Worm (Caenorhabditis elegans): ENCODE results near the gene ddr-1.

The ddr-1 gene

DNA sequence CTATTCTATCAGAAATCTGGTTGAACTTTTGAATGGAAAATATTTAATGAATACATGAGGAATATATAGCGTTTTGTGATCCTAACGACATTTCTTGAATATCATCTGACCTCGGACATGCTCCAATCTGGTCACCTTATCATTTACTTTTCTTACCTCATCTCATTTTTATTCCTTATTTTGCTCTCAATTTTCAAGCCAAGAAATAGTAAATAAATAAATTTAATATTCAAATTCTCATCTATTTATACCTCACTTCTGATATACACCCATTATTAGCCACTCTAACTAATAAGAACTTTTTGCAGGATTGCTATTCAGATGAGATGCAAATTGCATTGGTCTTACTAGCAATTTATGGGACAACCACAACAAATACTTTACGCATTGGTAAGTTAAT lies at the start of gene ddr-1:
TSS of gene ddr-1 (plus strand) at position 301 of the 400 bp plus-strand sequence.
- TF ChIP-seq ZK546.5 (tag; optimal IDR thresholded peaks at IDR 0.05): no peak
- no peak for TF ChIP-seq dmd-4 (tag; optimal IDR thresholded peaks at IDR 0.05)
- TF ChIP-seq ztf-11 (tag; optimal IDR thresholded peaks at IDR 0.05): no peak
- no peak for TF ChIP-seq fos-1 (tag; optimal IDR thresholded peaks at IDR 0.05)
- TF ChIP-seq lin-11 (tag; optimal IDR thresholded peaks at IDR 0.05): no peak
- no peak for TF ChIP-seq nhr-23 (tag; optimal IDR thresholded peaks at IDR 0.05)
- TF ChIP-seq C34F6.9 (tag; optimal IDR thresholded peaks at IDR 0.05): no peak
- no peak for TF ChIP-seq ztf-4 (tag; optimal IDR thresholded peaks at IDR 0.05)
- no peak for TF ChIP-seq blmp-1 (tag; optimal IDR thresholded peaks at IDR 0.05; ENCODE audit: insufficient read depth)
- no peak for TF ChIP-seq egl-27 (tag; optimal IDR thresholded peaks at IDR 0.05)
- no peak for TF ChIP-seq peb-1 (tag; optimal IDR thresholded peaks at IDR 0.05)
- TF ChIP-seq unc-39 (tag; optimal IDR thresholded peaks at IDR 0.05): no peak
- no peak for TF ChIP-seq nhr-6 (tag; optimal IDR thresholded peaks at IDR 0.05)
- TF ChIP-seq snpc-4 (tag; optimal IDR thresholded peaks at IDR 0.05): no peak
- no peak for TF ChIP-seq nhr-237 (tag; optimal IDR thresholded peaks at IDR 0.05)
- no peak for TF ChIP-seq lin-39 (tag; optimal IDR thresholded peaks at IDR 0.05)
- TF ChIP-seq ceh-16 (tag; optimal IDR thresholded peaks at IDR 0.05): no peak

DNA sequence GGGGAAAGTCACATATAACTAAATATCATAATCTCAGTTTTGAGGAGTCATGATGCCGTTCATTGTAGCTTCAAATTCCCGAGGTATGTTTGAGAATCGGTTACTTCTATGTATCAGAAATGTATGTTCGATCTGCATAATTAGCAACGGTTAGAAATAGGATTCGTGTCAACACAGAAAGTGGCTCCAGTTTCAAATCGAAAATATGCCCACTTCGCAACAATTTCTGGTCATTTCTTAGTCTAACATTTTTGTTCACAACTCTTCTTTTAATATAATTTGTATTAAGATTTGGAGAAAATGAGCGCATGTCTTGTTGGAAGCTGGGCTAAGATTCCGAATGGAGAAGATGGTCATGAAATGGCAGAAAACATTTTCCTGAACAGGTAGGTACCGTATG lies 47.5 kb upstream of the ddr-1 start, which contains the start of gene pks-1:
TSS of gene pks-1 (plus strand) at position 301 of the 400 bp plus-strand sequence.
- TF ChIP-seq ztf-1 (GFP tag; conservative IDR thresholded peaks at IDR 0.05) (no peak), elt-1 (tag; optimal IDR thresholded peaks at IDR 0.05) (no peak), lin-13 (GFP tag; optimal IDR thresholded peaks at IDR 0.05) (no peak), mdl-1 (tag; optimal IDR thresholded peaks at IDR 0.05) (no peak), gmeb-1 (tag; optimal IDR thresholded peaks at IDR 0.05) (no peak), ama-1 (optimal IDR thresholded peaks at IDR 0.05) (no peak), nhr-23 (tag; optimal IDR thresholded peaks at IDR 0.05) (no peak), sma-9 (GFP tag; optimal IDR thresholded peaks at IDR 0.05) (no peak), sma-9 (tag; optimal IDR thresholded peaks at IDR 0.05) (no peak), nhr-129 (tag; optimal IDR thresholded peaks at IDR 0.05) (no peak), unc-62 (GFP tag; optimal IDR thresholded peaks at IDR 0.05) (no peak), ZK546.5 (tag; optimal IDR thresholded peaks at IDR 0.05) (no peak), unc-55 (GFP tag; optimal IDR thresholded peaks at IDR 0.05) (no peak), peb-1 (tag; optimal IDR thresholded peaks at IDR 0.05) (no peak), sma-3 (GFP tag; optimal IDR thresholded peaks at IDR 0.05) (no peak), C34F6.9 (tag; optimal IDR thresholded peaks at IDR 0.05) (no peak), nhr-237 (tag; optimal IDR thresholded peaks at IDR 0.05) (no peak), alr-1 (tag; optimal IDR thresholded peaks at IDR 0.05) (no peak), nhr-11 (tag; optimal IDR thresholded peaks at IDR 0.05) (no peak), elt-3 (tag; optimal IDR thresholded peaks at IDR 0.05) (no peak)

DNA sequence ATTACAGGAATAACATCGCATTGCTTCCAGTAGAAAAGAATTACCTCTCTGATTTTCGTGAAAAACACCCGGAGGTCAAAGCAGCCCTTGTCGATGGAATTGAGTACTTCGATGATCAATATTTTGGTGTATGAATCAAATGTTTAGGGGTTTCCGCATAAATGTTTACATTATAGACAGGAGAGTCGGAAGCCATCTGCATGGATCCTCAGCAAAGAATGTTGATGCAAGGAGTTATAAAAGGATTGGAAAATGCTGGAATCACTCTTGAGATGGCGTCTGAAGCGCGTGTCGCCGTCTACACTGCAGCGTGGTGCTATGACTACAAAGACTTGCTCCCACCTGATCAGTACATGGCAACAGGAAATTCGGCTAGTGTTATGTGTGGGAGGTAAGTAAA lies 46.8 kb upstream of the ddr-1 start, which contains the start of gene C41A3.2:
TSS of gene C41A3.2 (minus strand) at position 101 of the 400 bp plus-strand sequence.
- TF ChIP-seq mbf-1 (tag; optimal IDR thresholded peaks at IDR 0.05) (no peak), blmp-1 (tag; optimal IDR thresholded peaks at IDR 0.05; ENCODE audit: insufficient read depth) (no peak), elt-1 (tag; optimal IDR thresholded peaks at IDR 0.05) (no peak), crh-2 (tag; optimal IDR thresholded peaks at IDR 0.05) (no peak), nhr-10 (tag; optimal IDR thresholded peaks at IDR 0.05) (no peak), dmd-4 (tag; optimal IDR thresholded peaks at IDR 0.05) (no peak), sma-9 (GFP tag; optimal IDR thresholded peaks at IDR 0.05) (no peak), sma-9 (tag; optimal IDR thresholded peaks at IDR 0.05) (no peak), R02D3.7 (tag; optimal IDR thresholded peaks at IDR 0.05) (no peak), unc-55 (GFP tag; optimal IDR thresholded peaks at IDR 0.05) (no peak), alr-1 (tag; optimal IDR thresholded peaks at IDR 0.05) (no peak), ceh-16 (tag; optimal IDR thresholded peaks at IDR 0.05) (no peak)

ce11 chrX:5429335-5429734 lies 31.7 kb upstream of the ddr-1 start:
- TF ChIP-seq alr-1 (tag; optimal IDR thresholded peaks at IDR 0.05) (peak; percentile 83), ZK546.5 (tag; optimal IDR thresholded peaks at IDR 0.05) (peak; percentile 69), unc-62 (GFP tag; optimal IDR thresholded peaks at IDR 0.05) (peak; percentile 84), lin-11 (tag; optimal IDR thresholded peaks at IDR 0.05) (peak; percentile 98), ztf-1 (GFP tag; conservative IDR thresholded peaks at IDR 0.05) (no peak), nhr-12 (tag; optimal IDR thresholded peaks at IDR 0.05) (peak; percentile 58), ztf-11 (tag; optimal IDR thresholded peaks at IDR 0.05) (peak; percentile 51), nhr-25 (tag; optimal IDR thresholded peaks at IDR 0.05) (peak; percentile 98), fos-1 (tag; optimal IDR thresholded peaks at IDR 0.05) (peak; percentile 98), nhr-237 (tag; optimal IDR thresholded peaks at IDR 0.05) (peak; percentile 93), C34F6.9 (tag; optimal IDR thresholded peaks at IDR 0.05) (peak; percentile 96), lin-13 (GFP tag; optimal IDR thresholded peaks at IDR 0.05) (peak; percentile 96), nhr-10 (tag; optimal IDR thresholded peaks at IDR 0.05) (peak; percentile 96), mab-5 (tag; optimal IDR thresholded peaks at IDR 0.05) (peak; percentile 96), Y55F3AM.14 (GFP tag; optimal IDR thresholded peaks at IDR 0.05) (peak; percentile 89), crh-2 (tag; optimal IDR thresholded peaks at IDR 0.05) (peak; percentile 99), ama-1 (optimal IDR thresholded peaks at IDR 0.05) (no peak), elt-1 (tag; optimal IDR thresholded peaks at IDR 0.05) (no peak), mdl-1 (tag; optimal IDR thresholded peaks at IDR 0.05) (peak in 1 of 2 experiments; percentile 89), ceh-16 (tag; optimal IDR thresholded peaks at IDR 0.05) (peak; percentile 99), lsy-2 (tag; optimal IDR thresholded peaks at IDR 0.05) (peak; percentile 93 to 95), unc-55 (GFP tag; optimal IDR thresholded peaks at IDR 0.05) (peak; percentile 99), nhr-77 (tag; optimal IDR thresholded peaks at IDR 0.05) (peak; percentile 96), nhr-6 (tag; optimal IDR thresholded peaks at IDR 0.05) (peak; percentile 98), ztf-4 (tag; optimal IDR thresholded peaks at IDR 0.05) (peak; percentile 94), egl-27 (tag; optimal IDR thresholded peaks at IDR 0.05) (peak; percentile 90), nhr-23 (tag; optimal IDR thresholded peaks at IDR 0.05) (no peak), gmeb-1 (tag; optimal IDR thresholded peaks at IDR 0.05) (peak; percentile 93), R02D3.7 (tag; optimal IDR thresholded peaks at IDR 0.05) (peak; percentile 74), nhr-129 (tag; optimal IDR thresholded peaks at IDR 0.05) (peak; percentile 100), aly-2 (tag; optimal IDR thresholded peaks at IDR 0.05) (peak; percentile 95), elt-3 (tag; optimal IDR thresholded peaks at IDR 0.05) (no peak), blmp-1 (tag; optimal IDR thresholded peaks at IDR 0.05; ENCODE audit: insufficient read depth) (peak; percentile 86)

All from whole organism, L2 larva.